Fruit fly (Drosophila melanogaster): ENCODE results near the gene CG14042.
A peak's percentile ranks its signal among the peaks of the same experiment; 100 is the strongest.

CG14042 gene

DNA sequence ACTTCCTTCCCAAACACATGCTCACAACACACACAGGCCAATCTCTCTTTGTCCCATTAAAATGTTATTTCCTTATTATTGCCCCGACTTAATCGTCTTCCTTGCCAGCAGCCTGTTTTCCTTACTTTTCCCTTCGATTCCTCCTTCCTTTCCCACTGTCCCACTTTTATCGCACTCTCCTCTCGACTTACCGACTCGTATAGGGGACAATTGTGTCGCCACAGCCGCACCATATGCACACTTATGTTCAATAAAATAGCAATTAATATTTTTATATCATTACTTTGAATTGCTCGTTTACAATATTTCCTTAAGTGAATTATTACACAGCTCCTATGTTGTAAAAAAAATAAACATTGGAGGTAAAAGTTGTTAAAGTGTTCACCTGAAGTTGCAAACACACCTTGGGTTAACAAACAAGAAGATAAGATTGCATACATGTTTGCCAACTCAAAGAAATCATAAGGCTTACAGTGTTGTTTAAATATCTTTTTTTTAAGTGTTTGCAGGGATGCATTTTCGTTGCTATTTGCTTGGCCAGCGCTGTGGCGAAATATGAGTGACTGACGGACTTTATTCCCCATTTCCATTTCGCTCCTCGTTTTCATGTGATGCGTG is 49.5 kb downstream of the CG14042 start (continued):
- TF ChIP-seq CG13287 (GFP tag; IDR thresholded peaks at IDR 0.05; ENCODE audit: partially characterized antibody) = no peak
- TF ChIP-seq BEAF-32 (GFP tag; optimal IDR thresholded peaks at IDR 0.05) = no peak
- TF ChIP-seq CG12104 (GFP tag; optimal IDR thresholded peaks at IDR 0.05) = peak; percentile 81
- peak; percentile 54 for TF ChIP-seq en (GFP tag; optimal IDR thresholded peaks at IDR 0.05)
- peak; percentile 16 for TF ChIP-seq Dad (GFP tag; optimal IDR thresholded peaks at IDR 0.05)
- TF ChIP-seq CG14014 (GFP tag; IDR thresholded peaks at IDR 0.05) = peak; percentile 64
- peak; percentile 61 for TF ChIP-seq Abd-B (GFP tag; optimal IDR thresholded peaks at IDR 0.05)
- no peak for TF ChIP-seq Sin3A (optimal IDR thresholded peaks at IDR 0.05)
- TF ChIP-seq CG15011 (GFP tag; optimal IDR thresholded peaks at IDR 0.05) = peak; percentile 63
- TF ChIP-seq CG7372 (GFP tag; IDR thresholded peaks at IDR 0.05) = 0 out of 2 replicates have a peak, but pooled peaks have one; percentile 46
- peak; percentile 53 for TF ChIP-seq Bteb2 (GFP tag; optimal IDR thresholded peaks at IDR 0.05)
- TF ChIP-seq CG9215 (GFP tag; IDR thresholded peaks at IDR 0.05) = peak; percentile 27; the same call in 1 of the 2 replicates
- TF ChIP-seq odd (GFP tag; optimal IDR thresholded peaks at IDR 0.05) = peak; percentile 85
- TF ChIP-seq tup (GFP tag; optimal IDR thresholded peaks at IDR 0.05) = peak; percentile 15
- no peak for TF ChIP-seq peb (GFP tag; IDR thresholded peaks at IDR 0.05)
- TF ChIP-seq twi (tag; optimal IDR thresholded peaks at IDR 0.05) = peak; percentile 53
- no peak for TF ChIP-seq D (optimal IDR thresholded peaks at IDR 0.05)
- TF ChIP-seq D (GFP tag; optimal IDR thresholded peaks at IDR 0.05) = peak; percentile 83
- no peak for TF ChIP-seq Optix (GFP tag; IDR thresholded peaks at IDR 0.05)
- TF ChIP-seq CG14441 (GFP tag; IDR thresholded peaks at IDR 0.05) = peak; percentile 68
- no peak for TF ChIP-seq CG16813 (GFP tag; IDR thresholded peaks at IDR 0.05; ENCODE audit: partially characterized antibody)
- peak; percentile 82 for TF ChIP-seq CG9727 (GFP tag; optimal IDR thresholded peaks at IDR 0.05)
- peak; percentile 36; the same call in 1 of the 2 replicates for TF ChIP-seq CG10366 (GFP tag; IDR thresholded peaks at IDR 0.05)
- TF ChIP-seq az2 (GFP tag; optimal IDR thresholded peaks at IDR 0.05) = peak; percentile 78
- TF ChIP-seq CG15696 (tag; optimal IDR thresholded peaks at IDR 0.05) = peak; percentile 72
- TF ChIP-seq gro (GFP tag; optimal IDR thresholded peaks at IDR 0.05) = peak; percentile 72
- TF ChIP-seq CG8478 (optimal IDR thresholded peaks at IDR 0.05) = no peak
- peak; percentile 54 for TF ChIP-seq exex (tag; optimal IDR thresholded peaks at IDR 0.05)
- peak; percentile 23 for TF ChIP-seq CG10565 (GFP tag; optimal IDR thresholded peaks at IDR 0.05)
- TF ChIP-seq CG33557 (GFP tag; optimal IDR thresholded peaks at IDR 0.05) = peak; percentile 49
- no peak for TF ChIP-seq unc-4 (GFP tag; IDR thresholded peaks at IDR 0.05; ENCODE audit: partially characterized antibody)
- peak; percentile 58 for TF ChIP-seq zen (tag; optimal IDR thresholded peaks at IDR 0.05)
- TF ChIP-seq Usf (GFP tag; optimal IDR thresholded peaks at IDR 0.05) = peak; percentile 39
- TF ChIP-seq HmgD (GFP tag; optimal IDR thresholded peaks at IDR 0.05) = peak; percentile 26
- peak; percentile 54; the same call in 1 of the 2 replicates for TF ChIP-seq ttk (GFP tag; IDR thresholded peaks at IDR 0.05)
- TF ChIP-seq vvl (GFP tag; IDR thresholded peaks at IDR 0.05) = peak; percentile 62; the same call in 1 of the 2 replicates
- peak; percentile 51 for TF ChIP-seq her (GFP tag; optimal IDR thresholded peaks at IDR 0.05)
- peak in 1 of 2 experiments; percentile 63 for TF ChIP-seq Hr78 (GFP tag; optimal IDR thresholded peaks at IDR 0.05)
- TF ChIP-seq Opbp (GFP tag; IDR thresholded peaks at IDR 0.05; ENCODE audit: partially characterized antibody) = no peak
- TF ChIP-seq CG6854 (GFP tag; optimal IDR thresholded peaks at IDR 0.05) = peak; percentile 79
- no peak for TF ChIP-seq CG6272 (GFP tag; IDR thresholded peaks at IDR 0.05)
- peak; percentile 64 for TF ChIP-seq fd64A (GFP tag; optimal IDR thresholded peaks at IDR 0.05)
- no peak for TF ChIP-seq cg (GFP tag; optimal IDR thresholded peaks at IDR 0.05)
- peak; percentile 25 for TF ChIP-seq Sry-β (GFP tag; optimal IDR thresholded peaks at IDR 0.05)
- peak; percentile 25 for TF ChIP-seq CG9876 (GFP tag; optimal IDR thresholded peaks at IDR 0.05)
- no peak for TF ChIP-seq CG4404 (GFP tag; IDR thresholded peaks at IDR 0.05)
- TF ChIP-seq emc (GFP tag; optimal IDR thresholded peaks at IDR 0.05) = peak; percentile 46
- peak; percentile 68 for TF ChIP-seq ind (GFP tag; optimal IDR thresholded peaks at IDR 0.05)
- peak; percentile 69 for TF ChIP-seq CG5245 (GFP tag; optimal IDR thresholded peaks at IDR 0.05)
- peak; percentile 24 for TF ChIP-seq pho (GFP tag; optimal IDR thresholded peaks at IDR 0.05)
